Worm (Caenorhabditis elegans): Measurements from ENCODE around the gene ttll-11.

DNA sequence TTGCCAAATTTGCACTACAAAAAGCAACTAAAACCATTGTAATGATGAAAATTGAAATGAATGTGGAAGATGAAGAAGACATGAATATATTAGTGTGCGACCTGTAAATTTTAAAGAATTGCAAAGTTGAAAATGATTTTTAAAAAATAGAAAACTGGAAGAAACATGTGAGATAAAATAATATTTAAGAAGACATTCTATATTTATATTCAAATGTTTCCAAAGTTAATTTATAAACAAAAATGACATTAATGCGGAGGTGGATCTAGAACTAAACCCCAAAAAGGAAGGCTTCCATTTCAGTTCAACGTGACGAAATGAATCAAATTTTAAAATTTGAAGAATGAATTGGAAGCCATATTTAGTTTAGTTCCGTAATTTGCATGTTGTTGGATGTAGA, 18.3 kb upstream of the ttll-11 start, which contains the start of gene nlp-60:
- TF ChIP-seq ceh-36 (tag; optimal IDR thresholded peaks at IDR 0.05) (no peak), tbx-37 (GFP tag; conservative IDR thresholded peaks at IDR 0.05) (no peak), ama-1 (optimal IDR thresholded peaks at IDR 0.05) (no peak), tbx-11 (GFP tag; IDR thresholded peaks at IDR 0.05) (no peak), flt-1 (GFP tag; IDR thresholded peaks at IDR 0.05) (no peak), hmg-4 (GFP tag; optimal IDR thresholded peaks at IDR 0.05) (no peak), hmbx-1 (tag; optimal IDR thresholded peaks at IDR 0.05) (no peak), tra-4 (tag; optimal IDR thresholded peaks at IDR 0.05) (no peak), aly-1 (tag; optimal IDR thresholded peaks at IDR 0.05) (no peak), ceh-13 (GFP tag; optimal IDR thresholded peaks at IDR 0.05) (no peak), B0310.2 (tag; optimal IDR thresholded peaks at IDR 0.05) (no peak)

Data from whole organism, early embryonic.